Worm (Caenorhabditis elegans): ENCODE results near the gene dnpp-1.

Gene dnpp-1

DNA sequence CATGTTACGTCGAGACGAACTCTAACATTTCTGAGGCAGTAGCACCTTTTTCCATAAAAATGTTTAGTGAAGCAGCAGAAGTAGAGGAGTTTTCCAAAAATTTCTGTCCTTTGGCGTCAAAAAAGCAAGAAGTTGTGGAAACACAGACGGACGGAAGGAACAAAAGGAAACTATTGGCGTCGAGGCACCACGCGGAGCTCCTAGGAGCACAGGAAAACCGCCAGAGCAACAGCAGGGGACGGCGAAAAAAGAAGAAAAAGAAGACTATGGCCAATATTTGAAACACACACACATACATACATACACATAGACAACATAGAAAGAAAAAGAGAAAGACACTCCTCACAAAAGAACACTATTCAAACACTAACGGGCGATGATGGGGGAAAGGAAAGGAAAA, 20.7 kb downstream of the dnpp-1 start:
- TF ChIP-seq pha-4 (tag; optimal IDR thresholded peaks at IDR 0.05) (peak; percentile 60), hmg-11 (tag; optimal IDR thresholded peaks at IDR 0.05) (peak; percentile 7), nfya-1 (tag; optimal IDR thresholded peaks at IDR 0.05; ENCODE audit: insufficient read depth) (peak; percentile 23), skn-1 (tag; optimal IDR thresholded peaks at IDR 0.05) (no peak)

- TF ChIP-seq zag-1 (tag; optimal IDR thresholded peaks at IDR 0.05) = no peak
- peak; percentile 8 for TF ChIP-seq mdl-1 (tag; optimal IDR thresholded peaks at IDR 0.05)
- peak; percentile 20 for TF ChIP-seq egl-5 (tag; optimal IDR thresholded peaks at IDR 0.05)
- TF ChIP-seq nfya-1 (tag; optimal IDR thresholded peaks at IDR 0.05; ENCODE audit: insufficient read depth) = peak; percentile 17
- TF ChIP-seq pha-4 (tag; optimal IDR thresholded peaks at IDR 0.05) = peak; percentile 53
- TF ChIP-seq hmg-11 (tag; optimal IDR thresholded peaks at IDR 0.05) = peak; percentile 3
- TF ChIP-seq unc-39 (tag; optimal IDR thresholded peaks at IDR 0.05) = no peak
- TF ChIP-seq nhr-23 (tag; optimal IDR thresholded peaks at IDR 0.05) = peak; percentile 56
- no peak for TF ChIP-seq nhr-76 (tag; optimal IDR thresholded peaks at IDR 0.05)
- peak; percentile 74 for TF ChIP-seq nhr-25 (tag; optimal IDR thresholded peaks at IDR 0.05)
- peak; percentile 23 for TF ChIP-seq jun-1 (tag; optimal IDR thresholded peaks at IDR 0.05)
Measured at ce11 chrIII:5841676-5842075, 21.9 kb downstream of the dnpp-1 start.

DNA sequence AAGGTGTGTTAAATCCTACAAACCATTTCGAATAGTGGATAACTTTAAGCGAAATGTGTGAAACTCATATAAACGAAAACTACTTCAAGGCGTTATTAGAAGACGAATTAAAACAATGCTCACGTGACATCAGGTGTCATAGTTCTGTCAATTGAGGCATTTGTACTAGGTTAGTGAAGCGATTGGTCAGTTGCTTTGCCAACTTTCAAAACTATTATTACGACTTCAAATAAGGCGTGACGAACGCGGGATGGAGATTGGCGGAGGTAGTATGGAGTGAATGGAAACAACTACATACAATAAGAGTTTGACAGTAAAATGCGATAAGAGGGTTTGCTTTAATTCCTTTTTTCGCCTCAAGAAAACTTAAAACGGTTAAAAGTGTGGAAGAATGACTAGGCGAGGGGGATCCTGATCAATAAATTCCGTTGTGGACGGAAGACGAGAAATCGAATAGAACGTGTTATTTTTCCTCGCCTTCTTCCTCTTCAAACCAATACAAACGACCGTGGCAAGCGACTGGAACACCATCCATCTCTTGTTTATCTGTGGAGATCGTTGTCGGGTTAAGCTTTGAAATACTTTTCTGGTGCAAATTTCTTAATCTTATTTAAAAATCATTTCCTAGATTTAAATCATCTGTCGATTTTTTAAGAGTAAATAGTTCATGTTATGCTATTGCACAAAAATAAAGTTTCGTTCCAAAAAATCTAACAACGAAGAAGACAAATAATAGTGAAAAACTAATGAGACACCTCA, 22.6 kb downstream of the dnpp-1 start:
- TF ChIP-seq ama-1 (optimal IDR thresholded peaks at IDR 0.05) = peak; percentile 50
- no peak for TF ChIP-seq nhr-12 (tag; optimal IDR thresholded peaks at IDR 0.05)
- no peak for TF ChIP-seq nhr-237 (tag; optimal IDR thresholded peaks at IDR 0.05)
- TF ChIP-seq nhr-43 (tag; optimal IDR thresholded peaks at IDR 0.05; ENCODE audit: poor library complexity, severe bottlenecking) = no peak
- no peak for TF ChIP-seq ceh-82 (tag; optimal IDR thresholded peaks at IDR 0.05)
- TF ChIP-seq nhr-76 (tag; optimal IDR thresholded peaks at IDR 0.05) = no peak
- TF ChIP-seq tbx-2 (tag; optimal IDR thresholded peaks at IDR 0.05) = no peak
- peak; percentile 62 for TF ChIP-seq elt-1 (tag; optimal IDR thresholded peaks at IDR 0.05)
- no peak for TF ChIP-seq ZK546.5 (tag; optimal IDR thresholded peaks at IDR 0.05)
- TF ChIP-seq nhr-25 (tag; optimal IDR thresholded peaks at IDR 0.05) = no peak

DNA sequence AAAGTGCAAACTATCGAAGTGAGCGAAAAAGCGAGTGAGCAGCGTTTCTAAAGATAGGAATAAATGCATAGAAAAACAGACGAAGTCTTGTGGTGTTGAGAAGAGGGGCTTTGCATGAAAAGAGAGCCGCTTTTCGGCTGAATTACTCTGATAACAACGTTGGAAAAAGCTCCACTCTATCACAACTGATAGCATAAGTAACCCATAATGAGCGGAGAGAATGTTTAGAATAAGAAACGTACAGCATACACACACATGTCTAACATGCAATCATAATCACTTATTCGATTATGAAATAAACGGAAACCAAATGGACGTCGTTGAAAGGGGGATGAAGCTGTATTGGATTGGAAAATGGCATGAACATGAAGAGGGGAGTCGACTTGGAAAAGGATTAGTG, 23.3 kb downstream of the dnpp-1 start:
- TF ChIP-seq elt-2 (tag; optimal IDR thresholded peaks at IDR 0.05) (peak; percentile 75), pqm-1 (tag; optimal IDR thresholded peaks at IDR 0.05) (peak; percentile 61), ceh-9 (tag; optimal IDR thresholded peaks at IDR 0.05) (no peak)

- TF ChIP-seq elt-3 (tag; optimal IDR thresholded peaks at IDR 0.05) = no peak
- no peak for TF ChIP-seq tbx-2 (tag; optimal IDR thresholded peaks at IDR 0.05)
- peak; percentile 36 for TF ChIP-seq mml-1 (tag; optimal IDR thresholded peaks at IDR 0.05)
- TF ChIP-seq lsy-12 (tag; optimal IDR thresholded peaks at IDR 0.05) = no peak
Measured at ce11 chrIII:5839598-5839997, 24.0 kb downstream of the dnpp-1 start.

ce11 chrIII:5839147-5839546, 24.5 kb downstream of the dnpp-1 start:
- TF ChIP-seq nfya-1 (tag; optimal IDR thresholded peaks at IDR 0.05; ENCODE audit: insufficient read depth) = no peak
- no peak for TF ChIP-seq zag-1 (tag; optimal IDR thresholded peaks at IDR 0.05)
- TF ChIP-seq elt-1 (tag; optimal IDR thresholded peaks at IDR 0.05) = no peak
- TF ChIP-seq ceh-82 (tag; optimal IDR thresholded peaks at IDR 0.05) = no peak
- no peak for TF ChIP-seq nhr-67 (tag; optimal IDR thresholded peaks at IDR 0.05)
- no peak for TF ChIP-seq nhr-11 (tag; optimal IDR thresholded peaks at IDR 0.05)
- no peak for TF ChIP-seq eor-1 (tag; optimal IDR thresholded peaks at IDR 0.05)
- TF ChIP-seq ztf-4 (tag; optimal IDR thresholded peaks at IDR 0.05) = no peak
- TF ChIP-seq lsy-12 (tag; optimal IDR thresholded peaks at IDR 0.05) = no peak
- TF ChIP-seq fkh-10 (GFP tag; optimal IDR thresholded peaks at IDR 0.05) = no peak
- no peak for TF ChIP-seq ama-1 (optimal IDR thresholded peaks at IDR 0.05)
- no peak for TF ChIP-seq tbx-2 (tag; optimal IDR thresholded peaks at IDR 0.05)
- peak; percentile 31 for TF ChIP-seq jun-1 (tag; optimal IDR thresholded peaks at IDR 0.05)
- no peak for TF ChIP-seq ztf-11 (tag; optimal IDR thresholded peaks at IDR 0.05)
- TF ChIP-seq nhr-76 (tag; optimal IDR thresholded peaks at IDR 0.05) = no peak
- no peak for TF ChIP-seq nhr-237 (tag; optimal IDR thresholded peaks at IDR 0.05)
- no peak for TF ChIP-seq egl-5 (tag; optimal IDR thresholded peaks at IDR 0.05)
- TF ChIP-seq elt-2 (tag; optimal IDR thresholded peaks at IDR 0.05) = peak; percentile 76
- no peak for TF ChIP-seq unc-39 (tag; optimal IDR thresholded peaks at IDR 0.05)
- TF ChIP-seq aly-2 (tag; optimal IDR thresholded peaks at IDR 0.05) = no peak
- TF ChIP-seq egl-27 (tag; optimal IDR thresholded peaks at IDR 0.05) = no peak
- no peak for TF ChIP-seq nhr-28 (tag; optimal IDR thresholded peaks at IDR 0.05)
- no peak for TF ChIP-seq fkh-2 (tag; optimal IDR thresholded peaks at IDR 0.05)
- TF ChIP-seq unc-62 (GFP tag; optimal IDR thresholded peaks at IDR 0.05) = no peak
- TF ChIP-seq mml-1 (tag; optimal IDR thresholded peaks at IDR 0.05) = no peak
- no peak for TF ChIP-seq ceh-16 (tag; optimal IDR thresholded peaks at IDR 0.05)
- no peak for TF ChIP-seq ceh-9 (tag; optimal IDR thresholded peaks at IDR 0.05)
- peak; percentile 61 for TF ChIP-seq nhr-23 (tag; optimal IDR thresholded peaks at IDR 0.05)
- peak; percentile 83 for TF ChIP-seq ceh-28 (tag; optimal IDR thresholded peaks at IDR 0.05)
- peak; percentile 83 for TF ChIP-seq pqm-1 (tag; optimal IDR thresholded peaks at IDR 0.05)
- no peak for TF ChIP-seq snpc-4 (tag; optimal IDR thresholded peaks at IDR 0.05)

Data from whole organism, L3 larva.